Fruit fly (Drosophila melanogaster): ENCODE data around the gene r-l.

r-l gene

dm6 chr3R:21060430-21061245 is 12.5 kb downstream of the r-l start, which contains the start of gene Mvl:
Gene Mvl, minus strand, starts transcription at chr3R:21060800.
- TF ChIP-seq psq (GFP tag; optimal IDR thresholded peaks at IDR 0.05) (peak; percentile 7), Hnf4 (GFP tag; optimal IDR thresholded peaks at IDR 0.05) (peak; percentile 48), foxo (GFP tag; optimal IDR thresholded peaks at IDR 0.05) (peak in 1 of 2 experiments; percentile 3), rgr (GFP tag; optimal IDR thresholded peaks at IDR 0.05) (peak; percentile 38), dl (GFP tag; optimal IDR thresholded peaks at IDR 0.05; ENCODE audit: insufficient read depth in 1 of 2, partially characterized antibody in 2 of 2) (peak in 1 of 2 experiments; percentile 32), CG9705 (GFP tag; optimal IDR thresholded peaks at IDR 0.05) (no peak), br (GFP tag; optimal IDR thresholded peaks at IDR 0.05) (peak; percentile 36), brk (GFP tag; optimal IDR thresholded peaks at IDR 0.05) (no peak), Dif (GFP tag; optimal IDR thresholded peaks at IDR 0.05; ENCODE audit: partially characterized antibody) (peak; percentile 69), Hr83 (GFP tag; optimal IDR thresholded peaks at IDR 0.05; ENCODE audit: poor library complexity, severe bottlenecking) (peak; percentile 56), pan (optimal IDR thresholded peaks at IDR 0.05) (no peak), Sp1 (GFP tag; optimal IDR thresholded peaks at IDR 0.05) (peak; percentile 4), dsf (GFP tag; optimal IDR thresholded peaks at IDR 0.05; ENCODE audit: borderline replicate concordance) (no peak), Rel (GFP tag; optimal IDR thresholded peaks at IDR 0.05) (no peak), Rel (tag; optimal IDR thresholded peaks at IDR 0.05) (peak; percentile 72), sage (GFP tag; optimal IDR thresholded peaks at IDR 0.05) (no peak), h (GFP tag; optimal IDR thresholded peaks at IDR 0.05) (peak; percentile 72), fru (GFP tag; optimal IDR thresholded peaks at IDR 0.05) (peak; percentile 55)

- TF ChIP-seq Hnf4 (GFP tag; optimal IDR thresholded peaks at IDR 0.05) (peak; percentile 2), woc (GFP tag; optimal IDR thresholded peaks at IDR 0.05) (no peak), brk (GFP tag; optimal IDR thresholded peaks at IDR 0.05) (peak; percentile 51), CrebA (GFP tag; optimal IDR thresholded peaks at IDR 0.05; ENCODE audit: borderline replicate concordance) (peak; percentile 11)
Observed at dm6 chr3R:21059486-21060356, 13.4 kb downstream of the r-l start.

DNA sequence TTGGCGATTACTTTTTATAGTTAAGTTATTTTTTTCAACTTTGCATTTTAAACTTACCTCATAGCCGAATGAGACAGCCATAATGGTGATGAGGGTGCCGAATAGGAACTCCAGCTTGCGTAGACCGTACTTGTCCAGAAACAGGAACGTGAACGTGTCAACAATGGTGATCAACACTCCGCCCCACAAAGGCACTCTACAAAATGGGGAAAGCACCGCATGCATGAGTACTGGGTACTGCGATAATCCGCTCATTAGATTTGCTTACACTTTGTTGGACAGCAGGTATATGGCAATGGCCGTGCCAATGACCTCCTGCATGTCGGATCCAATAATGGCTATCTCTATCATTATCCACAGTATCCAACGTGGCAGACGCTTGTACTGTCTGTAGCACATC is 15.6 kb downstream of the r-l start:
- TF ChIP-seq Rel (GFP tag; optimal IDR thresholded peaks at IDR 0.05) (no peak), Rel (tag; optimal IDR thresholded peaks at IDR 0.05) (peak; percentile 94), lola (GFP tag; optimal IDR thresholded peaks at IDR 0.05) (no peak)

dm6 chr3R:21050875-21051274 is 22.2 kb downstream of the r-l start, which contains the start of gene Jhbp15:
Gene Jhbp15, minus strand, starts transcription at chr3R:21050975.
- TF ChIP-seq sv (GFP tag; optimal IDR thresholded peaks at IDR 0.05) = no peak
- no peak for TF ChIP-seq Jra (GFP tag; optimal IDR thresholded peaks at IDR 0.05)
- no peak for TF ChIP-seq Mio (GFP tag; optimal IDR thresholded peaks at IDR 0.05)
- TF ChIP-seq dmrt93B (GFP tag; optimal IDR thresholded peaks at IDR 0.05) = no peak
- TF ChIP-seq rgr (GFP tag; optimal IDR thresholded peaks at IDR 0.05) = no peak
- TF ChIP-seq h (GFP tag; optimal IDR thresholded peaks at IDR 0.05) = no peak
- TF ChIP-seq lola (GFP tag; optimal IDR thresholded peaks at IDR 0.05) = no peak
- no peak for TF ChIP-seq Sp1 (GFP tag; optimal IDR thresholded peaks at IDR 0.05)
- TF ChIP-seq CG32264 (GFP tag; optimal IDR thresholded peaks at IDR 0.05) = no peak
- TF ChIP-seq tai (GFP tag; optimal IDR thresholded peaks at IDR 0.05) = no peak
- TF ChIP-seq pan (optimal IDR thresholded peaks at IDR 0.05) = no peak
- TF ChIP-seq CrebA (GFP tag; optimal IDR thresholded peaks at IDR 0.05; ENCODE audit: borderline replicate concordance) = no peak

DNA sequence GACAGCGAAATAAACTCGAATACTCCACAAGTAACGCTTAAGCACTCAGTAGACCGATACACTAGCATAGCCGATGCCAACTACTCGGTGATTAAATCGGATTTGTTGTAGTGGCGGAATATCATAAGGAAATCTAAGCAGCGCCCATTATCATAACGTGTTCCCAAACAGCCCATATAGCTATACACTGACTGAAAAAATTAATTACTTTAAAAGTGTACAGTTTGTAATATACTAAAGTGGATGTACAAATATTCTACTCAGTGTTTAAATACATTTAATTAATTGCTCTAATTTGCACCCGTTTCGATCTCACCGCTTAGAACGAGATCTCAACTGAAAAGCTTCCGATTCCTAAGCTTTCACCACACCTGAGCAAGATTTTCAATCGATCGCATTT is 24.4 kb downstream of the r-l start, which contains the start of gene CG7079:
TSS of gene CG7079 (minus strand) at position 101 of the 400 bp plus-strand sequence.
- TF ChIP-seq GATAd (GFP tag; optimal IDR thresholded peaks at IDR 0.05) = no peak
- TF ChIP-seq OdsH (GFP tag; optimal IDR thresholded peaks at IDR 0.05) = no peak
- TF ChIP-seq tai (GFP tag; optimal IDR thresholded peaks at IDR 0.05) = no peak
- TF ChIP-seq pan (optimal IDR thresholded peaks at IDR 0.05) = no peak
